Worm (Caenorhabditis elegans) whole organism, L4 larva: ENCODE results near the gene msp-32.

Experiments
- D1046.2 ChIP-seq: fragments of 200-800 bp; sonication (Bioruptor generic); IDR thresholded peaks from 2 replicates; pipeline ENCODE4 v1.3.6; 2022; ENCODE audit warnings: missing genetic modification characterization, missing compliant biosample characterization
- R02D3.7 ChIP-seq: fragments of 150-350 bp; sonication (generic microtip); optimal IDR thresholded peaks from 3 replicates; lab custom pipeline; 2014; ENCODE audit warnings: missing biosample characterization, missing genetic modification characterization
- T20F7.1 ChIP-seq: fragments of 200-800 bp; sonication (Bioruptor generic); optimal IDR thresholded peaks from 2 replicates; lab custom pipeline; 2018; ENCODE audit warnings: mild to moderate bottlenecking, missing genetic modification characterization, missing compliant biosample characterization
- T26A8.4 ChIP-seq: fragments of 200-800 bp; sonication (Bioruptor generic); IDR thresholded peaks from 2 replicates; pipeline ENCODE4 v1.3.6; 2022; ENCODE audit warnings: missing genetic modification characterization, missing compliant biosample characterization
- Y75B8A.6 ChIP-seq: fragments of 200-800 bp; sonication (Bioruptor generic); IDR thresholded peaks from 2 replicates; pipeline ENCODE4 v1.3.6; 2022; ENCODE audit warnings: missing genetic modification reagents, missing genetic modification characterization, missing compliant biosample characterization
- ama-1 ChIP-seq: fragments of 150-350 bp; optimal IDR thresholded peaks from 2 replicates; lab custom pipeline; 2014; ENCODE audit warnings: inconsistent platforms, mixed read lengths
- arid-1 ChIP-seq: fragments of 200-800 bp; sonication (Bioruptor generic); conservative IDR thresholded peaks from 2 replicates; pipeline ENCODE4 v1.3.6; 2022; ENCODE audit warnings: missing genetic modification reagents, missing genetic modification characterization, missing compliant biosample characterization
- ces-1 ChIP-seq: fragments of 150-350 bp; sonication (generic microtip); optimal IDR thresholded peaks from 4 replicates; lab custom pipeline; 2014; ENCODE audit warnings: missing biosample characterization, missing genetic modification reagents, missing genetic modification characterization
- cey-2 ChIP-seq: sonication (generic microtip); optimal IDR thresholded peaks from 3 replicates; lab custom pipeline; 2017; ENCODE audit warnings: missing genetic modification characterization, mild to moderate bottlenecking, missing compliant biosample characterization, antibody characterized with exemption, borderline replicate concordance; ENCODE audit not compliant: insufficient read depth
- daf-16 ChIP-seq, 3 experiments: sonication (generic microtip); optimal IDR thresholded peaks; 2 replicates each; lab custom pipeline; 2016 to 2017; ENCODE audit warnings: missing genetic modification characterization in 3 of 3, missing genetic modification reagents in 3 of 3, mild to moderate bottlenecking in 2 of 3, missing compliant biosample characterization in 2 of 3, missing biosample characterization in 1 of 3, moderate library complexity in 1 of 3
- daf-19 ChIP-seq: fragments of 200-800 bp; sonication (Bioruptor generic); conservative IDR thresholded peaks from 2 replicates; pipeline ENCODE4 v1.3.6; 2022; ENCODE audit warnings: missing genetic modification characterization, missing compliant biosample characterization
- egl-43 ChIP-seq: fragments of 200-800 bp; sonication (Bioruptor generic); IDR thresholded peaks from 2 replicates; pipeline ENCODE4 v1.3.6; 2022; ENCODE audit warnings: missing genetic modification reagents, missing genetic modification characterization, missing compliant biosample characterization
- fkh-10 ChIP-seq: fragments of 150-350 bp; optimal IDR thresholded peaks from 2 replicates; lab custom pipeline; 2014; ENCODE audit warnings: missing biosample characterization, missing genetic modification reagents, missing genetic modification characterization
- gei-8 ChIP-seq: fragments of 200-800 bp; sonication (Bioruptor generic); optimal IDR thresholded peaks from 2 replicates; lab custom pipeline; 2018; ENCODE audit warnings: mild to moderate bottlenecking, missing genetic modification characterization, missing compliant biosample characterization
- hif-1 ChIP-seq, 2 experiments: sonication (generic microtip); optimal IDR thresholded peaks; 2 replicates each; lab custom pipeline; 2016 to 2017; ENCODE audit warnings: missing compliant biosample characterization in 2 of 2, missing genetic modification characterization in 2 of 2, missing genetic modification reagents in 2 of 2, missing genotype in 2 of 2, mild to moderate bottlenecking in 1 of 2
- hlh-11 ChIP-seq: fragments of 200-800 bp; sonication (Bioruptor generic); optimal IDR thresholded peaks from 2 replicates; lab custom pipeline; 2018; ENCODE audit warnings: mild to moderate bottlenecking, missing genetic modification characterization, missing compliant biosample characterization
- hlh-30 ChIP-seq: sonication (generic microtip); optimal IDR thresholded peaks from 2 replicates; lab custom pipeline; 2017; ENCODE audit warnings: antibody characterized with exemption, mild to moderate bottlenecking, missing genetic modification characterization, missing compliant biosample characterization; ENCODE audit not compliant: insufficient read depth
- hmg-1.1 ChIP-seq: fragments of 200-800 bp; sonication (Bioruptor generic); IDR thresholded peaks from 2 replicates; pipeline ENCODE4 v1.3.6; 2022; ENCODE audit warnings: missing genetic modification reagents, missing genetic modification characterization, missing compliant biosample characterization
- jun-1 ChIP-seq: fragments of 150-350 bp; optimal IDR thresholded peaks from 2 replicates; lab custom pipeline; 2014; ENCODE audit warnings: missing biosample characterization, missing genetic modification reagents, missing genetic modification characterization
- lin-29 ChIP-seq: fragments of 200-800 bp; sonication (Bioruptor generic); IDR thresholded peaks from 2 replicates; pipeline ENCODE4 v1.3.6; 2022; ENCODE audit warnings: missing genetic modification reagents, missing genetic modification characterization, missing compliant biosample characterization
- lin-39 ChIP-seq: fragments of 150-350 bp; optimal IDR thresholded peaks from 2 replicates; lab custom pipeline; 2014; ENCODE audit warnings: missing biosample characterization, missing genetic modification reagents, missing genetic modification characterization
- lsy-2 ChIP-seq, 2 experiments: fragments of 150-350 bp in 1 of 2; sonication (generic microtip) in 1 of 2; optimal IDR thresholded peaks; 2 replicates each; lab custom pipeline; 2014 to 2017; ENCODE audit warnings: missing biosample characterization in 2 of 2, missing genetic modification characterization in 2 of 2
- madf-5 ChIP-seq, 2 experiments: fragments of 200-800 bp; sonication (Bioruptor generic); IDR thresholded peaks; 2 replicates each; pipeline ENCODE4 v1.3.6; 2022; ENCODE audit warnings: missing compliant biosample characterization in 2 of 2, missing genetic modification characterization in 2 of 2
- madf-9 ChIP-seq: fragments of 200-800 bp; sonication (Bioruptor generic); conservative IDR thresholded peaks from 2 replicates; pipeline ENCODE4 v1.3.6; 2022; ENCODE audit warnings: missing genetic modification reagents, missing genetic modification characterization, missing compliant biosample characterization
- mdl-1 ChIP-seq, 2 experiments: fragments of 150-350 bp in 1 of 2; sonication (generic microtip) in 1 of 2; optimal IDR thresholded peaks; 2 replicates each; lab custom pipeline; 2014 to 2017; ENCODE audit warnings: missing biosample characterization in 2 of 2, missing genetic modification characterization in 2 of 2
- mes-2 ChIP-seq: sonication (generic microtip); optimal IDR thresholded peaks from 2 replicates; lab custom pipeline; 2016; ENCODE audit warnings: missing genotype, mild to moderate bottlenecking, missing genetic modification characterization, missing compliant biosample characterization; ENCODE audit not compliant: poor library complexity, severe bottlenecking
- mxl-2 ChIP-seq: fragments of 200-800 bp; sonication (Bioruptor generic); conservative IDR thresholded peaks from 2 replicates; pipeline ENCODE4 v1.3.6; 2022; ENCODE audit warnings: missing genetic modification reagents, missing genetic modification characterization, missing compliant biosample characterization
- mxl-3 ChIP-seq: fragments of 200-800 bp; sonication (Bioruptor generic); optimal IDR thresholded peaks from 2 replicates; lab custom pipeline; 2018; ENCODE audit warnings: mild to moderate bottlenecking, missing genetic modification characterization, missing compliant biosample characterization
- nhr-102 ChIP-seq: sonication (generic microtip); optimal IDR thresholded peaks from 2 replicates; lab custom pipeline; 2016; ENCODE audit warnings: mild to moderate bottlenecking, missing genetic modification characterization, moderate library complexity, missing compliant biosample characterization
- nhr-11 ChIP-seq: fragments of 150-350 bp; optimal IDR thresholded peaks from 2 replicates; lab custom pipeline; 2014; ENCODE audit warnings: missing biosample characterization, missing genetic modification characterization
- nhr-111 ChIP-seq: fragments of 200-800 bp; sonication (Bioruptor generic); optimal IDR thresholded peaks from 2 replicates; lab custom pipeline; 2018; ENCODE audit warnings: mild to moderate bottlenecking, missing genetic modification characterization, missing compliant biosample characterization
- nhr-237 ChIP-seq: sonication (generic microtip); optimal IDR thresholded peaks from 2 replicates; lab custom pipeline; 2017; ENCODE audit warnings: missing biosample characterization, missing genetic modification characterization
- nhr-41 ChIP-seq: fragments of 200-800 bp; sonication (Bioruptor generic); IDR thresholded peaks from 2 replicates; pipeline ENCODE4 v1.3.6; 2022; ENCODE audit warnings: missing genetic modification reagents, missing genetic modification characterization, missing compliant biosample characterization
- nhr-48 ChIP-seq: sonication (generic microtip); optimal IDR thresholded peaks from 2 replicates; lab custom pipeline; 2016; ENCODE audit warnings: mild to moderate bottlenecking, missing genetic modification characterization, missing compliant biosample characterization
- nhr-6 ChIP-seq: fragments of 150-350 bp; optimal IDR thresholded peaks from 2 replicates; lab custom pipeline; 2014; ENCODE audit warnings: missing biosample characterization, missing genetic modification characterization
- nhr-77 ChIP-seq: fragments of 150-350 bp; optimal IDR thresholded peaks from 2 replicates; lab custom pipeline; 2014; ENCODE audit warnings: missing biosample characterization, missing genetic modification characterization
- pha-4 ChIP-seq, 2 experiments: fragments of 150-350 bp in 1 of 2; fragments of 200-800 bp in 1 of 2; sonication (Bioruptor generic) in 1 of 2; IDR thresholded peaks in 1 of 2; optimal IDR thresholded peaks in 1 of 2; 2 replicates each; pipeline versions ENCODE4 v1.3.6 to Lab custom; 2014 to 2022; ENCODE audit warnings: missing genetic modification characterization in 2 of 2, missing genetic modification reagents in 2 of 2, missing biosample characterization in 1 of 2, missing compliant biosample characterization in 1 of 2
- php-3 ChIP-seq: fragments of 200-800 bp; sonication (Bioruptor generic); IDR thresholded peaks from 2 replicates; pipeline ENCODE4 v1.3.6; 2022; ENCODE audit warnings: missing genetic modification reagents, missing genetic modification characterization, missing compliant biosample characterization
- rbr-2 ChIP-seq: sonication (generic microtip); optimal IDR thresholded peaks from 2 replicates; lab custom pipeline; 2016; ENCODE audit warnings: missing genotype, missing genetic modification characterization, missing compliant biosample characterization
- saeg-2 ChIP-seq: fragments of 200-800 bp; sonication (Bioruptor generic); IDR thresholded peaks from 2 replicates; pipeline ENCODE4 v1.3.6; 2022; ENCODE audit warnings: missing genetic modification reagents, missing genetic modification characterization, missing compliant biosample characterization
- skn-1 ChIP-seq: fragments of 150-350 bp; optimal IDR thresholded peaks from 2 replicates; lab custom pipeline; 2014; ENCODE audit warnings: missing biosample characterization, missing genetic modification characterization
- snpc-1.2 ChIP-seq: fragments of 200-800 bp; sonication (Bioruptor generic); IDR thresholded peaks from 2 replicates; pipeline ENCODE4 v1.3.6; 2022; ENCODE audit warnings: missing genetic modification reagents, missing genetic modification characterization, missing compliant biosample characterization
- spr-3 ChIP-seq: fragments of 200-800 bp; sonication (Bioruptor generic); optimal IDR thresholded peaks from 2 replicates; lab custom pipeline; 2018; ENCODE audit warnings: mild to moderate bottlenecking, missing genetic modification characterization, missing compliant biosample characterization
- tag-97 ChIP-seq: fragments of 200-800 bp; sonication (Bioruptor generic); IDR thresholded peaks from 2 replicates; pipeline ENCODE4 v1.3.6; 2022; ENCODE audit warnings: missing genetic modification characterization, missing compliant biosample characterization
- tra-1 ChIP-seq: fragments of 200-800 bp; sonication (Bioruptor generic); IDR thresholded peaks from 2 replicates; pipeline ENCODE4 v1.3.6; 2022; ENCODE audit warnings: missing genetic modification reagents, missing genetic modification characterization, missing compliant biosample characterization
- unc-130 ChIP-seq: sonication (generic microtip); optimal IDR thresholded peaks from 2 replicates; lab custom pipeline; 2016; ENCODE audit warnings: missing genetic modification reagents, missing genetic modification characterization, missing compliant biosample characterization
- unc-39 ChIP-seq: sonication (generic microtip); optimal IDR thresholded peaks from 2 replicates; lab custom pipeline; 2017; ENCODE audit warnings: missing biosample characterization, missing genetic modification characterization
- vab-7 ChIP-seq: fragments of 200-800 bp; sonication (Bioruptor generic); IDR thresholded peaks from 2 replicates; pipeline ENCODE4 v1.3.6; 2022; ENCODE audit warnings: missing genetic modification reagents, missing genetic modification characterization, missing compliant biosample characterization
- zag-1 ChIP-seq: fragments of 150-350 bp; optimal IDR thresholded peaks from 2 replicates; lab custom pipeline; 2014; ENCODE audit warnings: missing biosample characterization, missing genetic modification characterization
- ztf-11 ChIP-seq: fragments of 150-350 bp; optimal IDR thresholded peaks from 2 replicates; lab custom pipeline; 2014; ENCODE audit warnings: missing biosample characterization, missing genetic modification characterization

Gene msp-32

ce11 chrII:4881727-4882126 is 16.9 kb upstream of the msp-32 start, which contains the start of gene gst-7 (continued):
- no peak for TF ChIP-seq jun-1 (tag; lab: Kevin White, UChicago)
- no peak for TF ChIP-seq snpc-1.2 (GFP tag; lab: Robert Waterston, UW)
- no peak for TF ChIP-seq mxl-2 (GFP tag; lab: Robert Waterston, UW)
- TF ChIP-seq lsy-2 (tag; optimal IDR thresholded peaks at IDR 0.05; lab: Kevin White, UChicago) = peak in 1 of 2 experiments; percentile 51
- no peak for TF ChIP-seq rbr-2 (tag; lab: Kevin White, UChicago)
- peak; percentile 95 for TF ChIP-seq mxl-3
- TF ChIP-seq nhr-6 (tag; lab: Kevin White, UChicago) = no peak
- TF ChIP-seq skn-1 (tag; lab: Kevin White, UChicago) = no peak
- TF ChIP-seq ama-1 = no peak
- TF ChIP-seq pha-4 (GFP tag; IDR thresholded peaks at IDR 0.05; lab: Robert Waterston, UW) = no peak
- peak; percentile 37 for TF ChIP-seq pha-4 (tag; optimal IDR thresholded peaks at IDR 0.05; lab: Kevin White, UChicago)
- no peak for TF ChIP-seq gei-8 (GFP tag; lab: Kevin White, UChicago)
- TF ChIP-seq nhr-237 = no peak
- TF ChIP-seq hmg-1.1 (GFP tag; lab: Robert Waterston, UW) = peak; percentile 35; the same call in 1 of the 2 replicates
- TF ChIP-seq nhr-48 (tag; lab: Kevin White, UChicago) = peak; percentile 71
- TF ChIP-seq unc-39 = no peak
- TF ChIP-seq daf-16 (GFP tag; optimal IDR thresholded peaks at IDR 0.05; lab: Kevin White, UChicago) = no peak
- peak; percentile 89 for TF ChIP-seq daf-16 (tag; optimal IDR thresholded peaks at IDR 0.05; lab: Kevin White, UChicago)
- no peak for TF ChIP-seq Y75B8A.6 (GFP tag; lab: Robert Waterston, UW)
- TF ChIP-seq daf-19 (GFP tag; lab: Robert Waterston, UW) = no peak
- no peak for TF ChIP-seq D1046.2 (GFP tag; lab: Robert Waterston, UW)
- TF ChIP-seq nhr-102 (tag; lab: Kevin White, UChicago) = peak; percentile 95
- TF ChIP-seq vab-7 (GFP tag; lab: Robert Waterston, UW) = no peak
- peak; percentile 39 for TF ChIP-seq nhr-77 (tag; lab: Kevin White, UChicago)
- TF ChIP-seq madf-5 (GFP tag; IDR thresholded peaks at IDR 0.05; lab: Robert Waterston, UW) = no peak
- TF ChIP-seq tag-97 (GFP tag; lab: Robert Waterston, UW) = no peak
- no peak for TF ChIP-seq nhr-41 (GFP tag; lab: Robert Waterston, UW)
- no peak for TF ChIP-seq fkh-10
- no peak for TF ChIP-seq saeg-2 (GFP tag; lab: Robert Waterston, UW)
- no peak for TF ChIP-seq R02D3.7
- TF ChIP-seq php-3 (GFP tag; lab: Robert Waterston, UW) = peak; percentile 68
- TF ChIP-seq hlh-30 (tag; lab: Kevin White, UChicago) = peak; percentile 66
- no peak for TF ChIP-seq ztf-11 (tag; lab: Kevin White, UChicago)
- no peak for TF ChIP-seq lin-29 (GFP tag; lab: Robert Waterston, UW)
- TF ChIP-seq T26A8.4 (GFP tag; lab: Robert Waterston, UW) = no peak
- no peak for TF ChIP-seq arid-1 (GFP tag; lab: Robert Waterston, UW)
- no peak for TF ChIP-seq egl-43 (GFP tag; lab: Robert Waterston, UW)
- TF ChIP-seq hif-1 (tag; optimal IDR thresholded peaks at IDR 0.05; lab: Kevin White, UChicago) = peak in 1 of 2 experiments; percentile 11
- TF ChIP-seq cey-2 (tag; lab: Kevin White, UChicago) = peak; percentile 77
- no peak for TF ChIP-seq zag-1 (tag; lab: Kevin White, UChicago)
- TF ChIP-seq hlh-11 (tag; lab: Kevin White, UChicago) = peak; percentile 79
- no peak for TF ChIP-seq ces-1 (GFP tag; lab: Kevin White, UChicago)
- no peak for TF ChIP-seq spr-3 (GFP tag; lab: Kevin White, UChicago)
- TF ChIP-seq mdl-1 (tag; optimal IDR thresholded peaks at IDR 0.05; lab: Kevin White, UChicago) = peak in 1 of 2 experiments; percentile 53
- no peak for TF ChIP-seq T20F7.1 (GFP tag; lab: Kevin White, UChicago)
- peak; percentile 43 for TF ChIP-seq nhr-11 (tag; lab: Kevin White, UChicago)
- TF ChIP-seq tra-1 = 0 out of 2 replicates have a peak, but pooled peaks have one; percentile 20
- peak; percentile 18 for TF ChIP-seq mes-2 (tag; lab: Kevin White, UChicago)
- TF ChIP-seq nhr-111 (GFP tag; lab: Kevin White, UChicago) = no peak
- no peak for TF ChIP-seq lin-39 (tag; lab: Kevin White, UChicago)
- no peak for TF ChIP-seq unc-130 (GFP tag; lab: Kevin White, UChicago)
- TF ChIP-seq madf-9 (GFP tag; lab: Robert Waterston, UW) = no peak
